Worm (Caenorhabditis elegans): Measurements from ENCODE around the gene C10E2.5.

C10E2.5 gene

ce11 chrX:16754474-16754873 is at the start of gene C10E2.5:
C10E2.5 (minus strand) TSS chrX:16754574.
- TF ChIP-seq sptf-1 (tag; optimal IDR thresholded peaks at IDR 0.05) (no peak), hlh-1 (tag; optimal IDR thresholded peaks at IDR 0.05) (no peak), zip-8 (tag; optimal IDR thresholded peaks at IDR 0.05) (no peak), snpc-4 (tag; optimal IDR thresholded peaks at IDR 0.05) (no peak), nhr-28 (tag; optimal IDR thresholded peaks at IDR 0.05) (no peak), unc-39 (tag; optimal IDR thresholded peaks at IDR 0.05) (no peak)

- TF ChIP-seq lin-13 (tag; optimal IDR thresholded peaks at IDR 0.05), result no peak
- TF ChIP-seq ceh-43 (GFP tag; optimal IDR thresholded peaks at IDR 0.05), result no peak
- no peak for TF ChIP-seq tbx-8 (GFP tag; optimal IDR thresholded peaks at IDR 0.05)
- TF ChIP-seq lin-32 (GFP tag; optimal IDR thresholded peaks at IDR 0.05), result no peak
- TF ChIP-seq mep-1 (tag; optimal IDR thresholded peaks at IDR 0.05), result no peak
- TF ChIP-seq ceh-83 (GFP tag; optimal IDR thresholded peaks at IDR 0.05), result no peak
- no peak for TF ChIP-seq cnd-1 (tag; optimal IDR thresholded peaks at IDR 0.05)
- TF ChIP-seq nhr-28 (tag; optimal IDR thresholded peaks at IDR 0.05), result no peak
- TF ChIP-seq sem-2 (GFP tag; optimal IDR thresholded peaks at IDR 0.05), result no peak
- TF ChIP-seq unc-62 (GFP tag; optimal IDR thresholded peaks at IDR 0.05), result no peak
- no peak for TF ChIP-seq flh-1 (GFP tag; optimal IDR thresholded peaks at IDR 0.05)
- TF ChIP-seq ceh-39 (tag; optimal IDR thresholded peaks at IDR 0.05), result no peak
Observed at ce11 chrX:16803545-16803944, 49.2 kb upstream of the C10E2.5 start.

ce11 chrX:16799065-16799663 is 44.8 kb upstream of the C10E2.5 start:
- no peak for TF ChIP-seq M03D4.4 (tag; optimal IDR thresholded peaks at IDR 0.05)
- no peak for TF ChIP-seq lin-32 (GFP tag; optimal IDR thresholded peaks at IDR 0.05)
- TF ChIP-seq unc-120 (tag; optimal IDR thresholded peaks at IDR 0.05; ENCODE audit: poor library complexity, severe bottlenecking), result peak; percentile 57
- TF ChIP-seq hlh-1 (tag; optimal IDR thresholded peaks at IDR 0.05), result peak; percentile 59
- TF ChIP-seq mab-5 (tag; optimal IDR thresholded peaks at IDR 0.05), result no peak
- TF ChIP-seq nhr-2 (tag; optimal IDR thresholded peaks at IDR 0.05), result peak; percentile 44
- TF ChIP-seq unc-62 (GFP tag; optimal IDR thresholded peaks at IDR 0.05), result peak; percentile 7
- TF ChIP-seq mep-1 (tag; optimal IDR thresholded peaks at IDR 0.05), result peak; percentile 53
- TF ChIP-seq elt-1 (tag; optimal IDR thresholded peaks at IDR 0.05; ENCODE audit: borderline replicate concordance, insufficient read depth), result no peak
- no peak for TF ChIP-seq lin-13 (tag; optimal IDR thresholded peaks at IDR 0.05)
- no peak for TF ChIP-seq snpc-4 (tag; optimal IDR thresholded peaks at IDR 0.05)
- TF ChIP-seq ham-2 (GFP tag; optimal IDR thresholded peaks at IDR 0.05), result no peak
- TF ChIP-seq bed-3 (GFP tag; optimal IDR thresholded peaks at IDR 0.05), result no peak
- no peak for TF ChIP-seq nhr-237 (tag; optimal IDR thresholded peaks at IDR 0.05)
- TF ChIP-seq ces-1 (GFP tag; optimal IDR thresholded peaks at IDR 0.05), result peak; percentile 48
- TF ChIP-seq cnd-1 (tag; optimal IDR thresholded peaks at IDR 0.05), result no peak
- TF ChIP-seq pha-4 (tag; optimal IDR thresholded peaks at IDR 0.05), result peak; percentile 42

DNA sequence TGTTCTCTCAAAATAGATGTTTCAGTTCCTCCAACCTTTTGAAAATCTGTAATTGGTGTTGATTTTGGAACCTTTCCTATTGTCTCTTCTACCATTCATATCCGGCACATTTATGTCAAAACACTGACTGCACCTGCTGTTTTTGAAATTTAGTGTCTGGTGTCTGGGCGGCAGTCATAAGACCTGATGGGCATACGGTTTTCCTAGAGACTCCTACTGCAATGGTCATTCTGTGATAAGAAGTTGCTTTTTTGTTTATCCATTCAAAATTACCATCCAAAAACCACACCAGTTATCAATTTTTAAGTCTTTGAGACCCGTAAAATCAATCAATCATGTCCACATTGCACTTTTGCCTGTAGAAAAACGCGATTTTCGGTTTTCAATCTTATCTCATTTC is 44.2 kb upstream of the C10E2.5 start:
- TF ChIP-seq ham-2 (GFP tag; optimal IDR thresholded peaks at IDR 0.05) (no peak), hlh-1 (tag; optimal IDR thresholded peaks at IDR 0.05) (no peak), ceh-83 (GFP tag; optimal IDR thresholded peaks at IDR 0.05) (no peak), cnd-1 (tag; optimal IDR thresholded peaks at IDR 0.05) (no peak), lin-13 (tag; optimal IDR thresholded peaks at IDR 0.05) (no peak), lin-32 (GFP tag; optimal IDR thresholded peaks at IDR 0.05) (no peak), sem-2 (GFP tag; optimal IDR thresholded peaks at IDR 0.05) (no peak), unc-120 (tag; optimal IDR thresholded peaks at IDR 0.05; ENCODE audit: poor library complexity, severe bottlenecking) (no peak), mls-2 (tag; optimal IDR thresholded peaks at IDR 0.05) (no peak), zip-8 (tag; optimal IDR thresholded peaks at IDR 0.05) (no peak), snpc-4 (tag; optimal IDR thresholded peaks at IDR 0.05) (no peak), unc-62 (GFP tag; optimal IDR thresholded peaks at IDR 0.05) (no peak)

DNA sequence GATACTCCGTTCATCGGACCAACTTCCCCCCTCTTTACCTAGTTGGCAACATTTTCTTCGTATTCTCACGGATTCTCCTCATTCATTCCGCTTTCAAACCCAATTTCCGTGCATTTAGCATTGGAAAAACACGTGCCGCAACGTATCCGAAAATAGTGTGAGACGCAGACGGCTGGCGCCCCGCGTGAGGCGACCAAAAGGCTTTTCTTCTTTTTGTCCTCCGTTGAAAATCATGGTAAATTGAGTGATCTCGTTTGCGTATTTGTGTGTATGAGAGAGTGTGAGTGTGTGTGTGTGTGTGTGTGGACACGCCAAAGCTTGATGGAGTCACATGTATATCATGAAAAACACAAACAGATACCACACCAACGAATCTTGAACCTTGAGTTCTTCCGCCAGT is 42.5 kb upstream of the C10E2.5 start:
- TF ChIP-seq unc-62 (GFP tag; optimal IDR thresholded peaks at IDR 0.05) (peak; percentile 30), sptf-1 (tag; optimal IDR thresholded peaks at IDR 0.05) (no peak), ces-1 (GFP tag; optimal IDR thresholded peaks at IDR 0.05) (peak; percentile 75), lin-32 (GFP tag; optimal IDR thresholded peaks at IDR 0.05) (no peak), unc-120 (tag; optimal IDR thresholded peaks at IDR 0.05; ENCODE audit: poor library complexity, severe bottlenecking) (peak; percentile 82), ham-2 (GFP tag; optimal IDR thresholded peaks at IDR 0.05) (peak; percentile 61), nhr-237 (tag; optimal IDR thresholded peaks at IDR 0.05) (peak; percentile 34), drap-1 (GFP tag; optimal IDR thresholded peaks at IDR 0.05) (peak; percentile 16)
